Worm (Caenorhabditis elegans) whole organism, L2 larva: ENCODE measurements around the gene phf-33.

ENCODE experiments used
- F13H6.1 ChIP-seq: sonication (generic microtip); optimal IDR thresholded peaks from 2 replicates; lab custom pipeline; 2016; ENCODE audit warnings: missing genetic modification characterization, missing compliant biosample characterization
- alr-1 ChIP-seq: fragments of 150-350 bp; optimal IDR thresholded peaks from 2 replicates; lab custom pipeline; 2014; ENCODE audit warnings: missing biosample characterization, missing genetic modification characterization
- aly-2 ChIP-seq: fragments of 150-350 bp; optimal IDR thresholded peaks from 2 replicates; lab custom pipeline; 2014; ENCODE audit warnings: missing biosample characterization, missing genetic modification characterization
- ama-1 ChIP-seq: fragments of 150-350 bp; optimal IDR thresholded peaks from 2 replicates; lab custom pipeline; 2018; ENCODE audit warnings: inconsistent platforms
- ceh-16 ChIP-seq: fragments of 150-350 bp; optimal IDR thresholded peaks from 2 replicates; lab custom pipeline; 2014; ENCODE audit warnings: missing biosample characterization, missing genetic modification characterization
- ceh-82 ChIP-seq: fragments of 150-350 bp; optimal IDR thresholded peaks from 2 replicates; lab custom pipeline; 2014; ENCODE audit warnings: missing biosample characterization, missing genetic modification characterization
- crh-2 ChIP-seq: sonication (generic microtip); optimal IDR thresholded peaks from 2 replicates; lab custom pipeline; 2017; ENCODE audit warnings: missing biosample characterization, missing genetic modification characterization
- dmd-4 ChIP-seq: sonication (generic microtip); optimal IDR thresholded peaks from 2 replicates; lab custom pipeline; 2017; ENCODE audit warnings: missing biosample characterization, missing genetic modification characterization
- egl-27 ChIP-seq: sonication (generic microtip); optimal IDR thresholded peaks from 3 replicates; lab custom pipeline; 2017; ENCODE audit warnings: missing biosample characterization, missing genetic modification reagents, missing genetic modification characterization
- elt-3 ChIP-seq: sonication (generic microtip); optimal IDR thresholded peaks from 2 replicates; lab custom pipeline; 2017; ENCODE audit warnings: missing biosample characterization, missing genetic modification characterization
- lin-39 ChIP-seq: fragments of 150-350 bp; optimal IDR thresholded peaks from 2 replicates; lab custom pipeline; 2014; ENCODE audit warnings: missing biosample characterization, missing genetic modification reagents, missing genetic modification characterization
- mbf-1 ChIP-seq: sonication (generic microtip); optimal IDR thresholded peaks from 2 replicates; lab custom pipeline; 2017; ENCODE audit warnings: missing biosample characterization, missing genetic modification characterization
- mdl-1 ChIP-seq, 2 experiments: fragments of 150-350 bp in 1 of 2; sonication (generic microtip) in 1 of 2; optimal IDR thresholded peaks; 2 replicates each; lab custom pipeline; 2017; ENCODE audit warnings: missing biosample characterization in 2 of 2, missing genetic modification characterization in 2 of 2
- nhr-10 ChIP-seq: sonication (generic microtip); optimal IDR thresholded peaks from 2 replicates; lab custom pipeline; 2017; ENCODE audit warnings: missing biosample characterization, missing genetic modification characterization
- nhr-12 ChIP-seq: fragments of 150-350 bp; optimal IDR thresholded peaks from 2 replicates; lab custom pipeline; 2014; ENCODE audit warnings: missing biosample characterization, missing genetic modification characterization
- nhr-129 ChIP-seq: fragments of 150-350 bp; optimal IDR thresholded peaks from 2 replicates; lab custom pipeline; 2014; ENCODE audit warnings: missing biosample characterization, missing genetic modification characterization
- nhr-21 ChIP-seq: fragments of 150-350 bp; optimal IDR thresholded peaks from 2 replicates; lab custom pipeline; 2014; ENCODE audit warnings: missing biosample characterization, missing genetic modification characterization
- nhr-23 ChIP-seq: fragments of 150-350 bp; optimal IDR thresholded peaks from 2 replicates; lab custom pipeline; 2014; ENCODE audit warnings: missing biosample characterization, missing genetic modification reagents, missing genetic modification characterization
- nhr-237 ChIP-seq: fragments of 150-350 bp; optimal IDR thresholded peaks from 2 replicates; lab custom pipeline; 2014; ENCODE audit warnings: missing biosample characterization, missing genetic modification characterization
- nhr-77 ChIP-seq: fragments of 150-350 bp; optimal IDR thresholded peaks from 2 replicates; lab custom pipeline; 2014; ENCODE audit warnings: missing biosample characterization, missing genetic modification characterization
- peb-1 ChIP-seq: fragments of 150-350 bp; optimal IDR thresholded peaks from 2 replicates; lab custom pipeline; 2014; ENCODE audit warnings: missing biosample characterization, missing genetic modification characterization
- sem-4 ChIP-seq: fragments of 150-350 bp; optimal IDR thresholded peaks from 2 replicates; lab custom pipeline; 2014; ENCODE audit warnings: missing biosample characterization, missing genetic modification reagents, missing genetic modification characterization
- skn-1 ChIP-seq: sonication (generic microtip); optimal IDR thresholded peaks from 2 replicates; lab custom pipeline; 2017; ENCODE audit warnings: missing biosample characterization, missing genetic modification characterization
- sma-3 ChIP-seq: sonication (generic microtip); optimal IDR thresholded peaks from 2 replicates; lab custom pipeline; 2016; ENCODE audit warnings: missing genetic modification reagents, missing genetic modification characterization, missing compliant biosample characterization
- sma-9 ChIP-seq, 2 experiments: fragments of 150-350 bp in 1 of 2; sonication (generic microtip) in 1 of 2; optimal IDR thresholded peaks; 2 replicates each; lab custom pipeline; 2014 to 2016; ENCODE audit warnings: missing genetic modification characterization in 2 of 2, mild to moderate bottlenecking in 1 of 2, missing biosample characterization in 1 of 2, missing compliant biosample characterization in 1 of 2, missing genetic modification reagents in 1 of 2, moderate library complexity in 1 of 2
- snpc-4 ChIP-seq: fragments of 150-350 bp; optimal IDR thresholded peaks from 2 replicates; lab custom pipeline; 2014; ENCODE audit warnings: missing biosample characterization, missing genetic modification characterization
- unc-39 ChIP-seq: fragments of 150-350 bp; optimal IDR thresholded peaks from 2 replicates; lab custom pipeline; 2014; ENCODE audit warnings: missing biosample characterization, missing genetic modification characterization
- unc-55 ChIP-seq: fragments of 150-350 bp; sonication (generic microtip); optimal IDR thresholded peaks from 3 replicates; lab custom pipeline; 2014; ENCODE audit warnings: missing biosample characterization, missing genetic modification reagents, missing genetic modification characterization
- unc-62 ChIP-seq: fragments of 150-350 bp; optimal IDR thresholded peaks from 2 replicates; lab custom pipeline; 2014; ENCODE audit warnings: missing biosample characterization, missing genetic modification reagents, missing genetic modification characterization
- zag-1 ChIP-seq: fragments of 150-350 bp; optimal IDR thresholded peaks from 2 replicates; lab custom pipeline; 2014; ENCODE audit warnings: missing biosample characterization, missing genetic modification characterization
- ztf-1 ChIP-seq: fragments of 200-800 bp; sonication (Bioruptor generic); conservative IDR thresholded peaks from 2 replicates; pipeline ENCODE4 v1.3.6; 2022; ENCODE audit warnings: missing genetic modification characterization, missing compliant biosample characterization
- ztf-11 ChIP-seq: sonication (generic microtip); optimal IDR thresholded peaks from 2 replicates; lab custom pipeline; 2017; ENCODE audit warnings: missing biosample characterization, missing genetic modification characterization
- ztf-4 ChIP-seq: fragments of 150-350 bp; optimal IDR thresholded peaks from 2 replicates; lab custom pipeline; 2014; ENCODE audit warnings: missing biosample characterization, missing genetic modification characterization

The phf-33 gene

ce11 chrX:13286533-13286932, 7.8 kb upstream of the phf-33 start, which contains the start of gene R04D3.2:
Gene R04D3.2 (minus strand): TSS chrX:13286633.
- TF ChIP-seq skn-1 (tag; lab: Kevin White, UChicago): no peak
- no peak for TF ChIP-seq unc-62 (GFP tag; lab: Kevin White, UChicago)
- no peak for TF ChIP-seq dmd-4
- TF ChIP-seq ceh-82 (tag; lab: Kevin White, UChicago): no peak
- TF ChIP-seq nhr-77 (tag; lab: Kevin White, UChicago): no peak
- TF ChIP-seq snpc-4: no peak
- no peak for TF ChIP-seq aly-2 (tag; lab: Kevin White, UChicago)
- no peak for TF ChIP-seq unc-55

- TF ChIP-seq mdl-1 (tag; optimal IDR thresholded peaks at IDR 0.05; lab: Kevin White, UChicago) (no peak), sem-4 (tag; lab: Kevin White, UChicago) (no peak)
These were observed 5.8 kb upstream of the phf-33 start for ce11 chrX:13284618-13285017.

- TF ChIP-seq sem-4 (tag; lab: Kevin White, UChicago) (no peak), nhr-12 (no peak), ztf-4 (tag; lab: Kevin White, UChicago) (no peak), aly-2 (tag; lab: Kevin White, UChicago) (no peak), nhr-129 (tag; lab: Kevin White, UChicago) (no peak), lin-39 (tag; lab: Kevin White, UChicago) (no peak), unc-39 (no peak), zag-1 (tag; lab: Kevin White, UChicago) (no peak), sma-3 (GFP tag; lab: Kevin White, UChicago) (no peak), ama-1 (no peak), nhr-10 (tag; lab: Kevin White, UChicago) (no peak), egl-27 (no peak), F13H6.1 (tag; lab: Kevin White, UChicago) (no peak), unc-62 (GFP tag; lab: Kevin White, UChicago) (no peak), peb-1 (tag; lab: Kevin White, UChicago) (no peak), nhr-237 (tag; lab: Kevin White, UChicago) (no peak)
- TF ChIP-seq, all 48 proteins: peak for 0
These were observed 5.3 kb upstream of the phf-33 start, which contains the start of gene cyp-14A4 for ce11 chrX:13284091-13284490. Gene cyp-14A4 (minus strand): TSS chrX:13284197.

ce11 chrX:13283462-13283861, 4.7 kb upstream of the phf-33 start:
- TF ChIP-seq egl-27: no peak
- peak; percentile 1 for TF ChIP-seq nhr-21 (tag; lab: Kevin White, UChicago)
- peak; percentile 19 for TF ChIP-seq sma-9 (GFP tag; optimal IDR thresholded peaks at IDR 0.05; lab: Kevin White, UChicago)
- TF ChIP-seq sma-9 (tag; optimal IDR thresholded peaks at IDR 0.05; lab: Kevin White, UChicago): no peak
- no peak for TF ChIP-seq elt-3 (tag; lab: Kevin White, UChicago)
- TF ChIP-seq crh-2 (tag; lab: Kevin White, UChicago): peak; percentile 7
- TF ChIP-seq, all 48 proteins: peak for 3

- TF ChIP-seq alr-1 (no peak), ztf-11 (tag; lab: Kevin White, UChicago) (no peak), nhr-23 (tag; lab: Kevin White, UChicago) (no peak), mbf-1 (tag; lab: Kevin White, UChicago) (no peak), peb-1 (tag; lab: Kevin White, UChicago) (no peak), ztf-1 (GFP tag; lab: Robert Waterston, UW) (no peak), ceh-16 (no peak)
These were observed 4.7 kb downstream of the phf-33 start, which contains the start of gene cyp-14A3 for ce11 chrX:13274102-13274501. Gene cyp-14A3 (minus strand): TSS chrX:13274202.

- TF ChIP-seq zag-1 (tag; lab: Kevin White, UChicago): no peak
- TF ChIP-seq, all 48 proteins: peak for 0
These were observed 9.2 kb downstream of the phf-33 start, which contains the start of gene cyp-14A2 for ce11 chrX:13269586-13269985. Gene cyp-14A2 (minus strand): TSS chrX:13269686.
